Worm (Caenorhabditis elegans): ENCODE results near the gene ltd-1.

Gene ltd-1

ce11 chrII:8041642-8042041, 50.9 kb downstream of the ltd-1 start (continued):
- no peak for TF ChIP-seq nhr-90 (tag; optimal IDR thresholded peaks at IDR 0.05; ENCODE audit: poor library complexity)
- no peak for TF ChIP-seq nhr-11 (tag; optimal IDR thresholded peaks at IDR 0.05)
- TF ChIP-seq xbp-1 (tag; optimal IDR thresholded peaks at IDR 0.05) = peak; percentile 23
- TF ChIP-seq unc-130 (tag; optimal IDR thresholded peaks at IDR 0.05) = no peak
- TF ChIP-seq snu-23 (GFP tag; optimal IDR thresholded peaks at IDR 0.05) = peak; percentile 43
- TF ChIP-seq swsn-7 (tag; optimal IDR thresholded peaks at IDR 0.05) = peak; percentile 48
- TF ChIP-seq mef-2 (tag; optimal IDR thresholded peaks at IDR 0.05) = no peak
- peak; percentile 27 for TF ChIP-seq nhr-47 (tag; optimal IDR thresholded peaks at IDR 0.05)
- no peak for TF ChIP-seq hpl-2 (GFP tag; optimal IDR thresholded peaks at IDR 0.05)
- TF ChIP-seq tlp-1 (tag; optimal IDR thresholded peaks at IDR 0.05) = no peak

- TF ChIP-seq sup-37 (GFP tag; optimal IDR thresholded peaks at IDR 0.05) (no peak), nhr-19 (GFP tag; conservative IDR thresholded peaks at IDR 0.05) (peak; percentile 50), zip-4 (GFP tag; optimal IDR thresholded peaks at IDR 0.05) (no peak), ceh-82 (tag; optimal IDR thresholded peaks at IDR 0.05) (no peak), fos-1 (tag; optimal IDR thresholded peaks at IDR 0.05) (no peak), nhr-71 (tag; optimal IDR thresholded peaks at IDR 0.05) (peak; percentile 72), fkh-10 (GFP tag; optimal IDR thresholded peaks at IDR 0.05) (no peak), C04F5.9 (tag; optimal IDR thresholded peaks at IDR 0.05) (no peak), irx-1 (tag; optimal IDR thresholded peaks at IDR 0.05) (peak; percentile 44), dsc-1 (tag; optimal IDR thresholded peaks at IDR 0.05) (peak; percentile 28), blmp-1 (tag; optimal IDR thresholded peaks at IDR 0.05) (peak; percentile 16), pqm-1 (tag; optimal IDR thresholded peaks at IDR 0.05) (no peak), aly-2 (tag; optimal IDR thresholded peaks at IDR 0.05) (no peak), nhr-77 (tag; optimal IDR thresholded peaks at IDR 0.05) (peak; percentile 38), mab-9 (GFP tag; IDR thresholded peaks at IDR 0.05) (no peak), tlp-1 (tag; optimal IDR thresholded peaks at IDR 0.05) (no peak), lin-35 (GFP tag; optimal IDR thresholded peaks at IDR 0.05) (peak; percentile 62 to 80), sox-4 (tag; optimal IDR thresholded peaks at IDR 0.05) (no peak), skn-1 (tag; optimal IDR thresholded peaks at IDR 0.05) (peak; percentile 31), pag-3 (tag; optimal IDR thresholded peaks at IDR 0.05; ENCODE audit: borderline replicate concordance, insufficient read depth) (no peak), alr-1 (tag; optimal IDR thresholded peaks at IDR 0.05; ENCODE audit: borderline replicate concordance) (no peak), ceh-63 (GFP tag; optimal IDR thresholded peaks at IDR 0.05) (no peak), dpl-1 (GFP tag; optimal IDR thresholded peaks at IDR 0.05) (peak; percentile 57 to 74 (median 63)), lin-14 (GFP tag; optimal IDR thresholded peaks at IDR 0.05) (peak; percentile 76), snu-23 (GFP tag; optimal IDR thresholded peaks at IDR 0.05) (peak; percentile 69), elt-2 (tag; optimal IDR thresholded peaks at IDR 0.05) (no peak), egl-13 (tag; optimal IDR thresholded peaks at IDR 0.05) (peak; percentile 13), mep-1 (tag; optimal IDR thresholded peaks at IDR 0.05) (peak; percentile 78), pax-3 (tag; optimal IDR thresholded peaks at IDR 0.05) (peak; percentile 65), C34B4.2 (tag; optimal IDR thresholded peaks at IDR 0.05) (no peak), C16A3.4 (tag; optimal IDR thresholded peaks at IDR 0.05) (peak; percentile 82), nhr-85 (tag) (peak; percentile 75), nhr-11 (tag; optimal IDR thresholded peaks at IDR 0.05) (no peak), xbp-1 (tag; optimal IDR thresholded peaks at IDR 0.05) (peak; percentile 63), zag-1 (tag; optimal IDR thresholded peaks at IDR 0.05) (no peak), jun-1 (tag; optimal IDR thresholded peaks at IDR 0.05) (no peak), hlh-4 (tag; optimal IDR thresholded peaks at IDR 0.05) (no peak), egl-27 (tag; optimal IDR thresholded peaks at IDR 0.05) (no peak), lin-15B (tag; optimal IDR thresholded peaks at IDR 0.05) (peak; percentile 83), swsn-7 (tag; optimal IDR thresholded peaks at IDR 0.05) (peak; percentile 46), nhr-28 (tag; optimal IDR thresholded peaks at IDR 0.05) (no peak), lsy-2 (tag; optimal IDR thresholded peaks at IDR 0.05) (peak; percentile 81 to 96), ceh-88 (GFP tag; IDR thresholded peaks at IDR 0.05) (no peak), elt-3 (tag; optimal IDR thresholded peaks at IDR 0.05) (peak in 1 of 6 experiments; percentile 49), nhr-76 (tag; optimal IDR thresholded peaks at IDR 0.05) (no peak), nhr-47 (tag; optimal IDR thresholded peaks at IDR 0.05) (peak; percentile 70), ceh-90 (tag; optimal IDR thresholded peaks at IDR 0.05) (peak; percentile 66)
Observed at ce11 chrII:8039416-8039815, 53.1 kb downstream of the ltd-1 start, which contains the start of the genes ubh-4 and algn-6. Gene ubh-4 (minus strand): TSS chrII:8039597. Gene algn-6 (plus strand): TSS chrII:8039802.

Data from whole organism, L1 larva.